Fruit fly (Drosophila melanogaster) whole organism, embryonic: ENCODE measurements around the gene Atg8b.

Experiments used
- Adf1 ChIP-seq: fragments of 200-800 bp; sonication (Bioruptor generic); IDR thresholded peaks from 2 replicates; pipeline ENCODE4 v1.3.6; 2022; ENCODE audit warnings: missing biosample characterization, missing genetic modification characterization
- BtbVII ChIP-seq: fragments of 200-800 bp; sonication (Bioruptor generic); optimal IDR thresholded peaks from 3 replicates; lab custom pipeline; 2017; ENCODE audit warnings: missing biosample characterization, mild to moderate bottlenecking, missing genetic modification characterization
- CG11504 ChIP-seq: fragments of 200-800 bp; sonication (Bioruptor generic); optimal IDR thresholded peaks from 3 replicates; lab custom pipeline; 2019; ENCODE audit warnings: missing biosample characterization, mild to moderate bottlenecking, missing genetic modification characterization, moderate library complexity
- CG14050 ChIP-seq: fragments of 200-800 bp; sonication (Bioruptor generic); IDR thresholded peaks from 3 replicates; pipeline ENCODE4 v1.3.6; 2022; ENCODE audit warnings: missing biosample characterization, missing genetic modification characterization
- CG15601 ChIP-seq: fragments of 200-800 bp; sonication (Bioruptor generic); optimal IDR thresholded peaks from 3 replicates; lab custom pipeline; 2019; ENCODE audit warnings: missing biosample characterization, mild to moderate bottlenecking, missing genetic modification characterization, moderate library complexity
- CG15696 ChIP-seq: fragments of 200-800 bp; sonication (Bioruptor generic); optimal IDR thresholded peaks from 2 replicates; lab custom pipeline; 2019; ENCODE audit warnings: missing biosample characterization, mild to moderate bottlenecking, missing genetic modification characterization, moderate library complexity
- CG16813 ChIP-seq: fragments of 200-800 bp; sonication (Bioruptor generic); IDR thresholded peaks from 3 replicates; pipeline ENCODE4 v1.3.6; 2022; ENCODE audit warnings: missing biosample characterization, missing genetic modification characterization; ENCODE audit not compliant: partially characterized antibody
- CG2116 ChIP-seq: fragments of 200-800 bp; sonication (Bioruptor generic); optimal IDR thresholded peaks from 3 replicates; lab custom pipeline; 2018; ENCODE audit warnings: missing biosample characterization, mild to moderate bottlenecking, missing genetic modification characterization
- CG34376 ChIP-seq: fragments of 200-800 bp; sonication (Bioruptor generic); optimal IDR thresholded peaks from 2 replicates; lab custom pipeline; 2018; ENCODE audit warnings: missing biosample characterization, mild to moderate bottlenecking, missing genetic modification characterization
- CG3995 ChIP-seq: fragments of 200-800 bp; sonication (Bioruptor generic); optimal IDR thresholded peaks from 3 replicates; lab custom pipeline; 2016; ENCODE audit warnings: missing biosample characterization, missing genetic modification characterization
- CG6689 ChIP-seq: fragments of 200-800 bp; sonication (Bioruptor generic); IDR thresholded peaks from 2 replicates; pipeline ENCODE4 v1.3.6; 2022; ENCODE audit warnings: missing biosample characterization, missing genetic modification characterization
- CG6791 ChIP-seq: fragments of 200-800 bp; sonication (Bioruptor generic); IDR thresholded peaks from 3 replicates; pipeline ENCODE4 v1.3.6; 2022; ENCODE audit warnings: missing biosample characterization, missing genetic modification characterization; ENCODE audit not compliant: partially characterized antibody
- CG7372 ChIP-seq: fragments of 200-800 bp; sonication (Bioruptor generic); IDR thresholded peaks from 2 replicates; pipeline ENCODE4 v1.3.6; 2022; ENCODE audit warnings: missing biosample characterization, missing genetic modification characterization
- CG9609 ChIP-seq: fragments of 200-800 bp; sonication (Bioruptor generic); optimal IDR thresholded peaks from 3 replicates; lab custom pipeline; 2016; ENCODE audit warnings: missing biosample characterization, missing genetic modification characterization
- CG9876 ChIP-seq: fragments of 200-800 bp; sonication (Bioruptor generic); optimal IDR thresholded peaks from 2 replicates; lab custom pipeline; 2016; ENCODE audit warnings: missing biosample characterization, missing genetic modification characterization
- Ets97D ChIP-seq: fragments of 200-800 bp; sonication (Bioruptor generic); optimal IDR thresholded peaks from 3 replicates; lab custom pipeline; 2016; ENCODE audit warnings: missing biosample characterization, missing genetic modification characterization
- Gsc ChIP-seq: fragments of 200-800 bp; sonication (Bioruptor generic); IDR thresholded peaks from 2 replicates; pipeline ENCODE4 v1.3.6; 2022; ENCODE audit warnings: missing biosample characterization, missing genetic modification characterization
- H15 ChIP-seq: fragments of 200-800 bp; sonication (Bioruptor generic); IDR thresholded peaks from 3 replicates; pipeline ENCODE4 v1.3.6; 2022; ENCODE audit warnings: missing biosample characterization, missing genetic modification characterization
- HLH4C ChIP-seq: fragments of 200-800 bp; sonication (Bioruptor generic); IDR thresholded peaks from 3 replicates; pipeline ENCODE4 v1.3.6; 2022; ENCODE audit warnings: missing biosample characterization, missing genetic modification characterization; ENCODE audit not compliant: partially characterized antibody
- Jarid2 ChIP-seq: fragments of 200-800 bp; sonication (Bioruptor generic); optimal IDR thresholded peaks from 3 replicates; lab custom pipeline; 2017; ENCODE audit warnings: mild to moderate bottlenecking, missing biosample characterization, missing genetic modification reagents, missing genetic modification characterization
- Lim3 ChIP-seq: fragments of 200-800 bp; sonication (Bioruptor generic); IDR thresholded peaks from 2 replicates; pipeline ENCODE4 v1.3.6; 2022; ENCODE audit warnings: missing biosample characterization, missing genetic modification characterization
- Lpt ChIP-seq: fragments of >200 bp; optimal IDR thresholded peaks from 2 replicates; lab custom pipeline; 2018; ENCODE audit warnings: missing biosample characterization, missing genetic modification characterization
- Meics ChIP-seq: fragments of 200-800 bp; sonication (Bioruptor generic); optimal IDR thresholded peaks from 2 replicates; lab custom pipeline; 2017; ENCODE audit warnings: missing biosample characterization, mild to moderate bottlenecking, missing genetic modification characterization
- NC2α ChIP-seq: fragments of 200-800 bp; sonication (Bioruptor generic); optimal IDR thresholded peaks from 2 replicates; lab custom pipeline; 2016; ENCODE audit warnings: missing biosample characterization, missing genetic modification characterization
- NFAT ChIP-seq: fragments of 200-800 bp; sonication (Bioruptor generic); IDR thresholded peaks from 2 replicates; pipeline ENCODE4 v1.3.6; 2022; ENCODE audit warnings: missing biosample characterization, missing genetic modification characterization
- NfI ChIP-seq: fragments of 200-800 bp; sonication (Bioruptor generic); optimal IDR thresholded peaks from 3 replicates; lab custom pipeline; 2018; ENCODE audit warnings: missing biosample characterization, mild to moderate bottlenecking, missing genetic modification characterization, moderate library complexity
- Oli ChIP-seq: fragments of 200-800 bp; sonication (Bioruptor generic); optimal IDR thresholded peaks from 2 replicates; lab custom pipeline; 2018; ENCODE audit warnings: missing biosample characterization, mild to moderate bottlenecking, missing genetic modification characterization, moderate library complexity
- Optix ChIP-seq: fragments of 200-800 bp; sonication (Bioruptor generic); IDR thresholded peaks from 3 replicates; pipeline ENCODE4 v1.3.6; 2022; ENCODE audit warnings: missing biosample characterization, missing genetic modification characterization
- Sry-β ChIP-seq: fragments of 200-800 bp; sonication (Bioruptor generic); optimal IDR thresholded peaks from 2 replicates; lab custom pipeline; 2018; ENCODE audit warnings: missing biosample characterization, mild to moderate bottlenecking, missing genetic modification characterization, moderate library complexity
- ap ChIP-seq: fragments of 200-800 bp; sonication (Bioruptor generic); IDR thresholded peaks from 2 replicates; pipeline ENCODE4 v1.3.6; 2022; ENCODE audit warnings: missing biosample characterization, missing genetic modification characterization
- ase ChIP-seq: fragments of 200-800 bp; sonication (Bioruptor generic); IDR thresholded peaks from 3 replicates; pipeline ENCODE4 v1.3.6; 2022; ENCODE audit warnings: missing biosample characterization, missing genetic modification characterization
- ato ChIP-seq: fragments of 200-800 bp; sonication (Bioruptor generic); IDR thresholded peaks from 2 replicates; pipeline ENCODE4 v1.3.6; 2022; ENCODE audit warnings: missing biosample characterization, missing genetic modification characterization; ENCODE audit not compliant: partially characterized antibody
- cg ChIP-seq: fragments of 200-800 bp; sonication (Bioruptor generic); optimal IDR thresholded peaks from 3 replicates; lab custom pipeline; 2019; ENCODE audit warnings: missing biosample characterization, mild to moderate bottlenecking, missing genetic modification characterization, moderate library complexity
- corto ChIP-seq: fragments of 200-800 bp; sonication (Bioruptor generic); optimal IDR thresholded peaks from 2 replicates; lab custom pipeline; 2016; ENCODE audit warnings: missing biosample characterization, mild to moderate bottlenecking, missing genetic modification characterization, moderate library complexity
- dan ChIP-seq: fragments of 200-800 bp; sonication (Bioruptor generic); IDR thresholded peaks from 2 replicates; pipeline ENCODE4 v1.3.6; 2022; ENCODE audit warnings: missing biosample characterization, missing genetic modification characterization
- ewg ChIP-seq: fragments of 200-800 bp; sonication (Bioruptor generic); optimal IDR thresholded peaks from 3 replicates; lab custom pipeline; 2017; ENCODE audit warnings: mild to moderate bottlenecking, missing biosample characterization, missing genetic modification reagents, missing genetic modification characterization
- eyg ChIP-seq: fragments of 200-800 bp; sonication (Bioruptor generic); optimal IDR thresholded peaks from 3 replicates; lab custom pipeline; 2016; ENCODE audit warnings: missing biosample characterization, missing genetic modification characterization
- gce ChIP-seq: fragments of 200-800 bp; sonication (Bioruptor generic); IDR thresholded peaks from 3 replicates; pipeline ENCODE4 v1.3.6; 2022; ENCODE audit warnings: missing biosample characterization, missing genetic modification characterization
- grn ChIP-seq: fragments of 200-800 bp; sonication (Bioruptor generic); optimal IDR thresholded peaks from 3 replicates; lab custom pipeline; 2017; ENCODE audit warnings: missing biosample characterization, missing genetic modification characterization
- gsb ChIP-seq: fragments of 200-800 bp; sonication (Bioruptor generic); IDR thresholded peaks from 2 replicates; pipeline ENCODE4 v1.3.6; 2022; ENCODE audit warnings: missing biosample characterization, missing genetic modification characterization
- hkb ChIP-seq, 2 experiments: fragments of 200-800 bp in 1 of 2; fragments of >200 bp in 1 of 2; sonication (Bioruptor generic) in 1 of 2; IDR thresholded peaks in 1 of 2; optimal IDR thresholded peaks in 1 of 2; 2 replicates each; pipeline versions ENCODE4 v1.3.6 to Lab custom; 2017 to 2022; ENCODE audit warnings: missing biosample characterization in 1 of 2, missing genetic modification characterization in 1 of 2
- knrl ChIP-seq: fragments of 200-800 bp; sonication (Bioruptor generic); IDR thresholded peaks from 3 replicates; pipeline ENCODE4 v1.3.6; 2022; ENCODE audit warnings: missing biosample characterization, missing genetic modification characterization; ENCODE audit not compliant: partially characterized antibody
- lov ChIP-seq, 2 experiments: fragments of 200-800 bp in 1 of 2; fragments of >200 bp in 1 of 2; sonication (Bioruptor generic) in 1 of 2; IDR thresholded peaks in 1 of 2; optimal IDR thresholded peaks in 1 of 2; 2 replicates in 1 of 2; 3 replicates in 1 of 2; pipeline versions ENCODE4 v1.3.6 to Lab custom; 2017 to 2022; ENCODE audit warnings: missing biosample characterization in 1 of 2, missing genetic modification characterization in 1 of 2
- nau ChIP-seq: fragments of 200-800 bp; sonication (Bioruptor generic); optimal IDR thresholded peaks from 3 replicates; lab custom pipeline; 2017; ENCODE audit warnings: missing biosample characterization, mild to moderate bottlenecking, missing genetic modification characterization, missing genetic modification reagents
- repo ChIP-seq: fragments of 200-800 bp; sonication (Bioruptor generic); optimal IDR thresholded peaks from 2 replicates; lab custom pipeline; 2016; ENCODE audit warnings: missing biosample characterization, missing genetic modification characterization
- sisA ChIP-seq: fragments of 200-800 bp; sonication (Bioruptor generic); IDR thresholded peaks from 2 replicates; pipeline ENCODE4 v1.3.6; 2022; ENCODE audit warnings: missing biosample characterization, missing genetic modification characterization
- tgo ChIP-seq: fragments of 200-800 bp; sonication (Bioruptor generic); IDR thresholded peaks from 3 replicates; pipeline ENCODE4 v1.3.6; 2022; ENCODE audit warnings: missing biosample characterization, missing genetic modification characterization
- wek ChIP-seq: fragments of 200-800 bp; sonication (Bioruptor generic); optimal IDR thresholded peaks from 3 replicates; lab custom pipeline; 2018; ENCODE audit warnings: missing biosample characterization, mild to moderate bottlenecking, missing genetic modification characterization, moderate library complexity

The Atg8b gene

dm6 chr3R:17700488-17701130, 24.3 kb downstream of the Atg8b start (continued):
- peak; percentile 27; the same call in 1 of the 3 replicates for TF ChIP-seq knrl (GFP tag; lab: Robert Waterston, UW)
- TF ChIP-seq ap (GFP tag; lab: Robert Waterston, UW), result peak; percentile 97
- TF ChIP-seq HLH4C (GFP tag; lab: Robert Waterston, UW), result 0 out of 3 replicates have a peak, but pooled peaks have one; percentile 1
- TF ChIP-seq Adf1 (GFP tag; lab: Robert Waterston, UW), result peak; percentile 81
- TF ChIP-seq repo (GFP tag; lab: Kevin White, UChicago), result no peak
- no peak for TF ChIP-seq ato (GFP tag; lab: Robert Waterston, UW)
- TF ChIP-seq CG14050, result peak; percentile 97
- peak; percentile 53; the same call in 1 of the 2 replicates for TF ChIP-seq dan (GFP tag; lab: Robert Waterston, UW)
- peak; percentile 97 for TF ChIP-seq gsb
- TF ChIP-seq CG7372 (GFP tag; lab: Robert Waterston, UW), result peak; percentile 98
- TF ChIP-seq tgo (GFP tag; lab: Robert Waterston, UW), result peak; percentile 99
- TF ChIP-seq nau (GFP tag; lab: Kevin White, UChicago), result no peak
- TF ChIP-seq Lim3 (GFP tag; lab: Robert Waterston, UW), result peak; percentile 94
- TF ChIP-seq wek (GFP tag; lab: Kevin White, UChicago), result peak; percentile 74
- TF ChIP-seq corto (GFP tag; lab: Kevin White, UChicago), result peak; percentile 95
- peak; percentile 91 for TF ChIP-seq CG15696 (tag; lab: Kevin White, UChicago)
- TF ChIP-seq Oli (tag; lab: Kevin White, UChicago), result peak; percentile 99
- peak; percentile 16 for TF ChIP-seq CG9876 (GFP tag; lab: Kevin White, UChicago)
- peak; percentile 56 for TF ChIP-seq CG3995 (GFP tag; lab: Kevin White, UChicago)
- peak; percentile 96 for TF ChIP-seq ase
- TF ChIP-seq Jarid2 (GFP tag; lab: Kevin White, UChicago), result peak; percentile 90
- TF ChIP-seq NFAT (GFP tag; lab: Robert Waterston, UW), result peak; percentile 95
- TF ChIP-seq Ets97D (GFP tag; lab: Kevin White, UChicago), result peak; percentile 62
- TF ChIP-seq Optix, result peak; percentile 93
- TF ChIP-seq NfI (GFP tag; lab: Kevin White, UChicago), result peak; percentile 98
- TF ChIP-seq CG15601 (tag; lab: Kevin White, UChicago), result peak; percentile 98
- TF ChIP-seq BtbVII, result peak; percentile 99
- TF ChIP-seq Sry-β, result peak; percentile 67
- no peak for TF ChIP-seq CG16813 (GFP tag; lab: Robert Waterston, UW)
- no peak for TF ChIP-seq Lpt (GFP tag; lab: Kevin White, UChicago)
- peak; percentile 56 for TF ChIP-seq eyg
- peak; percentile 98 for TF ChIP-seq CG11504
- TF ChIP-seq NC2α (GFP tag; lab: Kevin White, UChicago), result peak; percentile 26
- TF ChIP-seq Meics (GFP tag; lab: Kevin White, UChicago), result peak; percentile 99
- peak; percentile 65 for TF ChIP-seq CG9609 (GFP tag; lab: Kevin White, UChicago)
- peak; percentile 96 for TF ChIP-seq gce (GFP tag; lab: Robert Waterston, UW)
- peak; percentile 89 for TF ChIP-seq Gsc
- peak; percentile 95 for TF ChIP-seq CG34376 (GFP tag; lab: Kevin White, UChicago)
- TF ChIP-seq sisA, result peak; percentile 97
- no peak for TF ChIP-seq CG6791 (GFP tag; lab: Robert Waterston, UW)
- TF ChIP-seq grn (GFP tag; lab: Kevin White, UChicago), result no peak
- no peak for TF ChIP-seq lov (optimal IDR thresholded peaks at IDR 0.05; lab: Kevin White, UChicago)
- TF ChIP-seq lov (GFP tag; IDR thresholded peaks at IDR 0.05; lab: Robert Waterston, UW), result peak; percentile 88
- no peak for TF ChIP-seq cg (GFP tag; lab: Kevin White, UChicago)
- TF ChIP-seq H15, result peak; percentile 98
- no peak for TF ChIP-seq hkb (optimal IDR thresholded peaks at IDR 0.05; lab: Kevin White, UChicago)
- peak; percentile 99 for TF ChIP-seq hkb (GFP tag; IDR thresholded peaks at IDR 0.05; lab: Robert Waterston, UW)
- TF ChIP-seq ewg (GFP tag; lab: Kevin White, UChicago), result peak; percentile 94
- peak; percentile 98 for TF ChIP-seq CG6689 (GFP tag; lab: Robert Waterston, UW)
- TF ChIP-seq CG2116 (GFP tag; lab: Kevin White, UChicago), result peak; percentile 87
